Fruit fly (Drosophila melanogaster): Measurements from ENCODE around the gene CG9813.

The CG9813 gene

DNA sequence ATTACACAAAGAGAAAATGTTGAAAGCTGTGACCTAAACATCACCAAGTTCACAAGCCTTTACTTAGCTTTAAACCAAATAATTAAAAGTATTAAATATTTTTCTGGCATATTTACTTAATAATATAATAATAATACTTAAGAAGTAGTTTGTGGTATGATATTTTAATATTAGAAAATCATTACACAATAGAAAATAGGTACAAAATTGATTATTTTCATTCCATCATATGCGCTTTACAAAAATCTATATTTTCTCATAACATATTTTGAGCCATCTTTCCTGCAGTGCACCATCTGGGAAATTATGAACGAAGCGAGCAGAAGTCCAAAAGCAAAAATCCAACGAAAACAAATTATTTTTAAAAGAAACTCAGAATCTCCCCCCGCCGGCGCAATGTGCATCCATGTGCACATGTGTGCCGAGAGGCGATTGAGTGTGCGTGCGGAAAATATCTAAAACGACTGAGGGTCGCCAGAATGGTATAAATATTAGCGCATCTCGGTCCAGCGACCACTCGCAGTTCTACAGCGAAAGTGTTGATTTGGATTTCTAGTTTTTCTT lies 46.0 kb upstream of the CG9813 start, which contains the start of gene Act87E (continued):
- TF ChIP-seq HLH4C (GFP tag; IDR thresholded peaks at IDR 0.05; ENCODE audit: partially characterized antibody) (no peak), Tbp (GFP tag; optimal IDR thresholded peaks at IDR 0.05) (no peak), CG4617 (GFP tag; optimal IDR thresholded peaks at IDR 0.05; ENCODE audit: borderline replicate concordance) (no peak), Ets97D (GFP tag; optimal IDR thresholded peaks at IDR 0.05) (no peak), CG1602 (GFP tag; optimal IDR thresholded peaks at IDR 0.05) (peak; percentile 41), CG6654 (GFP tag; optimal IDR thresholded peaks at IDR 0.05) (peak; percentile 14), cg (GFP tag; optimal IDR thresholded peaks at IDR 0.05) (peak; percentile 38), CG10543 (GFP tag; optimal IDR thresholded peaks at IDR 0.05) (no peak), CG10274 (GFP tag; optimal IDR thresholded peaks at IDR 0.05) (no peak), Mes4 (GFP tag; optimal IDR thresholded peaks at IDR 0.05) (no peak), NK7.1 (GFP tag; optimal IDR thresholded peaks at IDR 0.05) (no peak), NfI (GFP tag; optimal IDR thresholded peaks at IDR 0.05) (peak; percentile 23), Side (GFP tag; optimal IDR thresholded peaks at IDR 0.05) (no peak), toy (GFP tag; IDR thresholded peaks at IDR 0.05) (no peak), stwl (tag; optimal IDR thresholded peaks at IDR 0.05) (peak; percentile 3), CG34376 (GFP tag; optimal IDR thresholded peaks at IDR 0.05) (no peak), CG7963 (GFP tag; IDR thresholded peaks at IDR 0.05; ENCODE audit: partially characterized antibody) (no peak), sens (GFP tag) (peak; percentile 73), Fer2 (tag; optimal IDR thresholded peaks at IDR 0.05) (peak; percentile 12), fd64A (GFP tag; optimal IDR thresholded peaks at IDR 0.05) (no peak), B-H2 (GFP tag; optimal IDR thresholded peaks at IDR 0.05) (no peak), sqz (GFP tag; optimal IDR thresholded peaks at IDR 0.05) (peak; percentile 50), CG1233 (GFP tag; optimal IDR thresholded peaks at IDR 0.05) (peak; percentile 9), CG5180 (GFP tag; optimal IDR thresholded peaks at IDR 0.05) (peak; percentile 43), unc-4 (GFP tag; IDR thresholded peaks at IDR 0.05; ENCODE audit: partially characterized antibody) (no peak), CG1647 (GFP tag; optimal IDR thresholded peaks at IDR 0.05) (no peak), CG8359 (GFP tag; optimal IDR thresholded peaks at IDR 0.05; ENCODE audit: borderline replicate concordance) (peak; percentile 25), Usf (GFP tag; optimal IDR thresholded peaks at IDR 0.05) (peak; percentile 26), ATbp (GFP tag; optimal IDR thresholded peaks at IDR 0.05) (peak; percentile 35), unpg (GFP tag; optimal IDR thresholded peaks at IDR 0.05) (peak; percentile 59), Spps (tag; optimal IDR thresholded peaks at IDR 0.05) (peak; percentile 41), CG10979 (tag; optimal IDR thresholded peaks at IDR 0.05) (peak; percentile 89), bigmax (GFP tag; optimal IDR thresholded peaks at IDR 0.05) (no peak), CG3281 (GFP tag; optimal IDR thresholded peaks at IDR 0.05) (peak; percentile 60), gcm (GFP tag; optimal IDR thresholded peaks at IDR 0.05) (peak; percentile 60), en (GFP tag; optimal IDR thresholded peaks at IDR 0.05) (no peak), CG13624 (GFP tag; optimal IDR thresholded peaks at IDR 0.05) (no peak), Dek (tag; optimal IDR thresholded peaks at IDR 0.05) (peak; percentile 52), CG32772 (GFP tag; IDR thresholded peaks at IDR 0.05) (peak; percentile 26; the same call in 1 of the 2 replicates), CG2202 (tag; optimal IDR thresholded peaks at IDR 0.05) (peak; percentile 42), CG1024 (GFP tag; IDR thresholded peaks at IDR 0.05) (no peak), CG18599 (GFP tag; optimal IDR thresholded peaks at IDR 0.05) (peak; percentile 16), CG12744 (GFP tag; optimal IDR thresholded peaks at IDR 0.05) (no peak), CG16863 (GFP tag; optimal IDR thresholded peaks at IDR 0.05) (no peak), Hr3 (GFP tag; optimal IDR thresholded peaks at IDR 0.05) (peak; percentile 67), Dp (GFP tag; optimal IDR thresholded peaks at IDR 0.05) (no peak), CG32767 (GFP tag; IDR thresholded peaks at IDR 0.05) (no peak), Bdp1 (GFP tag; optimal IDR thresholded peaks at IDR 0.05) (no peak), CG17186 (GFP tag; optimal IDR thresholded peaks at IDR 0.05) (no peak), Hey (tag; optimal IDR thresholded peaks at IDR 0.05) (no peak)
